Worm (Caenorhabditis elegans) whole organism, late embryonic: ENCODE data around the gene T03D8.6.

ENCODE experiments used
- C38D4.7 ChIP-seq: fragments of 200-800 bp; sonication (Bioruptor generic); optimal IDR thresholded peaks from 2 replicates; lab custom pipeline; 2018; ENCODE audit warnings: mild to moderate bottlenecking, missing genetic modification characterization, moderate library complexity, missing compliant biosample characterization
- T23F11.4 ChIP-seq: fragments of 200-800 bp; sonication (Bioruptor generic); optimal IDR thresholded peaks from 2 replicates; lab custom pipeline; 2018; ENCODE audit warnings: mild to moderate bottlenecking, missing genetic modification characterization, missing compliant biosample characterization
- ahr-1 ChIP-seq: sonication (generic microtip); optimal IDR thresholded peaks from 2 replicates; lab custom pipeline; 2016; ENCODE audit warnings: missing genetic modification characterization, missing compliant biosample characterization
- ama-1 ChIP-seq: fragments of 150-350 bp; optimal IDR thresholded peaks from 2 replicates; lab custom pipeline; 2014
- ceh-14 ChIP-seq: sonication (generic microtip); optimal IDR thresholded peaks from 2 replicates; lab custom pipeline; 2016; ENCODE audit warnings: missing genotype, missing genetic modification characterization, missing compliant biosample characterization
- ceh-18 ChIP-seq: sonication (generic microtip); optimal IDR thresholded peaks from 2 replicates; lab custom pipeline; 2016; ENCODE audit warnings: missing genetic modification characterization, missing compliant biosample characterization
- ceh-19 ChIP-seq: fragments of 200-800 bp; sonication (Bioruptor generic); optimal IDR thresholded peaks from 2 replicates; lab custom pipeline; 2018; ENCODE audit warnings: mild to moderate bottlenecking, missing genetic modification characterization, missing compliant biosample characterization
- ceh-2 ChIP-seq: sonication (generic microtip); optimal IDR thresholded peaks from 2 replicates; lab custom pipeline; 2016; ENCODE audit warnings: missing genotype, missing genetic modification characterization, missing compliant biosample characterization
- ceh-24 ChIP-seq: sonication (generic microtip); optimal IDR thresholded peaks from 2 replicates; lab custom pipeline; 2016; ENCODE audit warnings: mild to moderate bottlenecking, missing genetic modification characterization, missing compliant biosample characterization
- ceh-30 ChIP-seq: fragments of 150-350 bp; optimal IDR thresholded peaks from 2 replicates; lab custom pipeline; 2014; ENCODE audit warnings: missing biosample characterization, missing genetic modification characterization
- ceh-31 ChIP-seq: sonication (generic microtip); optimal IDR thresholded peaks from 2 replicates; lab custom pipeline; 2016; ENCODE audit warnings: missing genetic modification characterization, missing compliant biosample characterization
- ceh-45 ChIP-seq: fragments of 200-800 bp; sonication (Bioruptor generic); IDR thresholded peaks from 2 replicates; pipeline ENCODE4 v1.3.6; 2022; ENCODE audit warnings: missing genetic modification reagents, missing genetic modification characterization, missing compliant biosample characterization
- ceh-6 ChIP-seq: fragments of 200-800 bp; sonication (Bioruptor generic); optimal IDR thresholded peaks from 2 replicates; lab custom pipeline; 2018; ENCODE audit warnings: mild to moderate bottlenecking, missing genetic modification characterization, missing compliant biosample characterization
- ceh-9 ChIP-seq: sonication (generic microtip); optimal IDR thresholded peaks from 2 replicates; lab custom pipeline; 2016; ENCODE audit warnings: mild to moderate bottlenecking, missing genetic modification characterization, inconsistent platforms, missing compliant biosample characterization
- che-1 ChIP-seq: sonication (generic microtip); optimal IDR thresholded peaks from 2 replicates; lab custom pipeline; 2016; ENCODE audit warnings: mild to moderate bottlenecking, missing genetic modification characterization, missing compliant biosample characterization
- dve-1 ChIP-seq: sonication (generic microtip); optimal IDR thresholded peaks from 2 replicates; lab custom pipeline; 2017; ENCODE audit warnings: antibody characterized with exemption, mild to moderate bottlenecking, missing genetic modification characterization, missing compliant biosample characterization
- eyg-1 ChIP-seq: sonication (generic microtip); optimal IDR thresholded peaks from 2 replicates; lab custom pipeline; 2016; ENCODE audit warnings: missing genotype, missing genetic modification characterization, missing compliant biosample characterization
- fax-1 ChIP-seq: sonication (generic microtip); optimal IDR thresholded peaks from 2 replicates; lab custom pipeline; 2016; ENCODE audit warnings: missing genotype, missing genetic modification characterization, missing compliant biosample characterization
- fkh-10 ChIP-seq: fragments of 150-350 bp; optimal IDR thresholded peaks from 2 replicates; lab custom pipeline; 2014; ENCODE audit warnings: missing biosample characterization, missing genetic modification reagents, missing genetic modification characterization
- fkh-6 ChIP-seq: sonication (generic microtip); optimal IDR thresholded peaks from 2 replicates; lab custom pipeline; 2016; ENCODE audit warnings: missing genetic modification characterization, missing compliant biosample characterization
- gmeb-2 ChIP-seq: sonication (generic microtip); optimal IDR thresholded peaks from 2 replicates; lab custom pipeline; 2016; ENCODE audit warnings: missing genetic modification characterization, inconsistent platforms, missing compliant biosample characterization
- hlh-13 ChIP-seq: fragments of 200-800 bp; sonication (Bioruptor generic); optimal IDR thresholded peaks from 2 replicates; lab custom pipeline; 2018; ENCODE audit warnings: mild to moderate bottlenecking, missing genetic modification characterization, missing compliant biosample characterization
- hlh-15 ChIP-seq: sonication (generic microtip); optimal IDR thresholded peaks from 2 replicates; lab custom pipeline; 2016; ENCODE audit warnings: missing genetic modification characterization, missing compliant biosample characterization
- hlh-30 ChIP-seq: sonication (generic microtip); optimal IDR thresholded peaks from 2 replicates; lab custom pipeline; 2017; ENCODE audit warnings: antibody characterized with exemption, missing genetic modification characterization, missing compliant biosample characterization; ENCODE audit not compliant: insufficient read depth
- hlh-6 ChIP-seq: sonication (generic microtip); optimal IDR thresholded peaks from 2 replicates; lab custom pipeline; 2016; ENCODE audit warnings: missing genotype, missing genetic modification characterization, missing compliant biosample characterization
- hlh-8 ChIP-seq: sonication (generic microtip); optimal IDR thresholded peaks from 2 replicates; lab custom pipeline; 2016; ENCODE audit warnings: missing genotype, missing genetic modification characterization, missing compliant biosample characterization
- lim-6 ChIP-seq: sonication (generic microtip); optimal IDR thresholded peaks from 2 replicates; lab custom pipeline; 2016; ENCODE audit warnings: missing genetic modification characterization, missing compliant biosample characterization
- lin-11 ChIP-seq: fragments of 200-800 bp; sonication (Bioruptor generic); optimal IDR thresholded peaks from 2 replicates; lab custom pipeline; 2018; ENCODE audit warnings: mild to moderate bottlenecking, missing genetic modification characterization, missing compliant biosample characterization
- mec-3 ChIP-seq: sonication (generic microtip); optimal IDR thresholded peaks from 2 replicates; lab custom pipeline; 2016; ENCODE audit warnings: borderline replicate concordance, missing genetic modification characterization, missing compliant biosample characterization
- nfya-1 ChIP-seq: sonication (generic microtip); optimal IDR thresholded peaks from 2 replicates; lab custom pipeline; 2017; ENCODE audit warnings: missing genetic modification characterization, mild to moderate bottlenecking, missing compliant biosample characterization, antibody characterized with exemption, moderate library complexity
- nhr-11 ChIP-seq: fragments of 150-350 bp; optimal IDR thresholded peaks from 2 replicates; lab custom pipeline; 2014; ENCODE audit warnings: missing biosample characterization, missing genetic modification characterization
- nhr-232 ChIP-seq: sonication (generic microtip); optimal IDR thresholded peaks from 2 replicates; lab custom pipeline; 2016; ENCODE audit warnings: missing genetic modification characterization, missing compliant biosample characterization
- odd-2 ChIP-seq: sonication (generic microtip); optimal IDR thresholded peaks from 2 replicates; lab custom pipeline; 2017; ENCODE audit warnings: antibody characterized with exemption, mild to moderate bottlenecking, missing genetic modification characterization, missing compliant biosample characterization
- pat-9 ChIP-seq: fragments of 200-800 bp; sonication (Bioruptor generic); optimal IDR thresholded peaks from 2 replicates; lab custom pipeline; 2018; ENCODE audit warnings: mild to moderate bottlenecking, missing genetic modification characterization, moderate library complexity, missing compliant biosample characterization
- pax-1 ChIP-seq: fragments of 150-350 bp; optimal IDR thresholded peaks from 2 replicates; lab custom pipeline; 2014; ENCODE audit warnings: missing biosample characterization, missing genetic modification characterization
- pqm-1 ChIP-seq: sonication (generic microtip); optimal IDR thresholded peaks from 2 replicates; lab custom pipeline; 2016; ENCODE audit warnings: missing genetic modification characterization, missing compliant biosample characterization
- pros-1 ChIP-seq: fragments of 150-350 bp; optimal IDR thresholded peaks from 2 replicates; lab custom pipeline; 2014; ENCODE audit warnings: missing biosample characterization, missing genetic modification reagents, missing genetic modification characterization
- ref-2 ChIP-seq: sonication (generic microtip); optimal IDR thresholded peaks from 2 replicates; lab custom pipeline; 2016; ENCODE audit warnings: missing genetic modification characterization, missing compliant biosample characterization
- sdc-2 ChIP-seq: sonication (generic microtip); optimal IDR thresholded peaks from 2 replicates; lab custom pipeline; 2016; ENCODE audit warnings: missing genotype, missing genetic modification characterization, missing compliant biosample characterization
- sox-4 ChIP-seq: sonication (generic microtip); optimal IDR thresholded peaks from 2 replicates; lab custom pipeline; 2017; ENCODE audit warnings: mild to moderate bottlenecking, missing genetic modification characterization, inconsistent platforms, missing compliant biosample characterization
- syd-9 ChIP-seq: sonication (generic microtip); optimal IDR thresholded peaks from 2 replicates; lab custom pipeline; 2016; ENCODE audit warnings: mild to moderate bottlenecking, missing genetic modification characterization, moderate library complexity, missing compliant biosample characterization
- tbx-2 ChIP-seq: sonication (generic microtip); optimal IDR thresholded peaks from 2 replicates; lab custom pipeline; 2016; ENCODE audit warnings: missing genetic modification characterization, missing compliant biosample characterization
- unc-55 ChIP-seq: sonication (generic microtip); optimal IDR thresholded peaks from 2 replicates; lab custom pipeline; 2017; ENCODE audit warnings: missing biosample characterization, missing genetic modification reagents, missing genetic modification characterization
- unc-86 ChIP-seq: sonication (generic microtip); optimal IDR thresholded peaks from 2 replicates; lab custom pipeline; 2016; ENCODE audit warnings: missing genetic modification characterization, missing compliant biosample characterization
- zip-5 ChIP-seq: sonication (generic microtip); optimal IDR thresholded peaks from 2 replicates; lab custom pipeline; 2016; ENCODE audit warnings: missing genetic modification characterization, missing compliant biosample characterization

The T03D8.6 gene

DNA sequence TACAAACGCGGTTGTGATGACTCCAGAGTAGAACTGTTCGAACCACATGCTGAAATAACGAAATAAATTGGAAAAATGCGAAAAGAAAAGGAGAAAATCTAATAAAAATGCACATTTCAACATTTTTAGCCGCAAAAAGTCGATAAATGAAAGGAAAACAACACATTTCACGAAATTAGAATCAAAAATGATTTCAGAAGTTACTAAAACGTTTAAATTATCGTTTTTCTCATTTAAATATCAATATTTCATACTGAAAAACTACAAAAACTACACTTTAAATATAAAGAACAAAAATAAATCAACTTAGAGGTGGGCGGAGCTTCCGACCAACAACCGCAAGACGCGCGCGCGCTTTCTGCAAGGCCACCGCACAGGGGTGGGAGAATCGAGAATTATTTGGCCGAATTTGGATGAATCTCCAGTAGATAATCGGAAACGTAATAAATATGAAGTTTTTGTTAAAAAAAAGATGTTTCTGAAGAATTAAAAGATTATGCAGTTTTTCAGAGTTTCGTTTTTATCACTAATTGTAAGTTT is 31.8 kb upstream of the T03D8.6 start, which contains the start of gene ndua-1 (continued):
- no peak for TF ChIP-seq hlh-8 (tag; lab: Kevin White, UChicago)
- TF ChIP-seq ceh-9: no peak
- TF ChIP-seq ceh-19: no peak
- no peak for TF ChIP-seq nhr-11 (tag; lab: Kevin White, UChicago)
- no peak for TF ChIP-seq hlh-6 (tag; lab: Kevin White, UChicago)
- TF ChIP-seq fkh-6: no peak
- TF ChIP-seq ref-2 (tag; lab: Kevin White, UChicago): peak; percentile 13
- TF ChIP-seq, all 69 proteins: peak for 10

ce11 chrV:20850580-20850979 is 30.4 kb upstream of the T03D8.6 start, which contains the start of gene clec-264:
Gene clec-264, minus strand, starts transcription at chrV:20850701.
- no peak for TF ChIP-seq pax-1 (tag; lab: Kevin White, UChicago)
- TF ChIP-seq nhr-11 (tag; lab: Kevin White, UChicago): no peak
- no peak for TF ChIP-seq zip-5
- peak; percentile 77 for TF ChIP-seq unc-55
- TF ChIP-seq syd-9: no peak
- TF ChIP-seq ceh-14 (tag; lab: Kevin White, UChicago): no peak
- no peak for TF ChIP-seq gmeb-2 (tag; lab: Kevin White, UChicago)
- TF ChIP-seq unc-86 (tag; lab: Kevin White, UChicago): no peak

- TF ChIP-seq ama-1 (lab: Kevin White, UChicago) (peak; percentile 27), ceh-30 (tag; lab: Kevin White, UChicago) (no peak)
These were observed 27.7 kb upstream of the T03D8.6 start for ce11 chrV:20847743-20848229.

ce11 chrV:20845524-20846208 is 25.5 kb upstream of the T03D8.6 start, which contains the start of the genes F31D4.2 and fkb-6:
Gene F31D4.2, minus strand, starts transcription at chrV:20845546.
Gene fkb-6, plus strand, starts transcription at chrV:20846158.
- no peak for TF ChIP-seq sox-4 (tag; lab: Kevin White, UChicago)
- no peak for TF ChIP-seq ceh-45 (GFP tag; lab: Robert Waterston, UW)
- TF ChIP-seq lin-11: no peak
- TF ChIP-seq C38D4.7 (GFP tag; lab: Kevin White, UChicago): no peak
- TF ChIP-seq ceh-9: no peak
- TF ChIP-seq nfya-1 (tag; lab: Kevin White, UChicago): peak; percentile 81
- TF ChIP-seq ceh-18 (tag; lab: Kevin White, UChicago): no peak
- TF ChIP-seq unc-86 (tag; lab: Kevin White, UChicago): peak; percentile 3
- peak; percentile 53 for TF ChIP-seq tbx-2 (tag; lab: Kevin White, UChicago)
- no peak for TF ChIP-seq ceh-2
- TF ChIP-seq fax-1: no peak
- no peak for TF ChIP-seq ref-2 (tag; lab: Kevin White, UChicago)
- TF ChIP-seq mec-3 (tag; lab: Kevin White, UChicago): no peak
- no peak for TF ChIP-seq ahr-1 (tag; lab: Kevin White, UChicago)
- TF ChIP-seq nhr-232 (tag; lab: Kevin White, UChicago): no peak
- TF ChIP-seq T23F11.4: no peak
- TF ChIP-seq lim-6: no peak
- no peak for TF ChIP-seq eyg-1 (tag; lab: Kevin White, UChicago)
- no peak for TF ChIP-seq hlh-6 (tag; lab: Kevin White, UChicago)
- TF ChIP-seq ceh-19: no peak
- TF ChIP-seq dve-1: peak; percentile 42
- TF ChIP-seq pqm-1 (tag; lab: Kevin White, UChicago): no peak
- TF ChIP-seq sdc-2 (tag; lab: Kevin White, UChicago): no peak
- no peak for TF ChIP-seq odd-2 (tag; lab: Kevin White, UChicago)
- TF ChIP-seq hlh-13 (GFP tag; lab: Kevin White, UChicago): no peak
- TF ChIP-seq ceh-30 (tag; lab: Kevin White, UChicago): no peak
- no peak for TF ChIP-seq che-1 (tag; lab: Kevin White, UChicago)
- no peak for TF ChIP-seq syd-9
- TF ChIP-seq gmeb-2 (tag; lab: Kevin White, UChicago): no peak
- no peak for TF ChIP-seq hlh-15 (tag; lab: Kevin White, UChicago)
- TF ChIP-seq hlh-30 (tag; lab: Kevin White, UChicago): peak; percentile 22
- TF ChIP-seq ceh-24 (tag; lab: Kevin White, UChicago): no peak
- TF ChIP-seq pros-1: no peak
- TF ChIP-seq pat-9 (tag; lab: Kevin White, UChicago): no peak
- TF ChIP-seq ceh-6: no peak
- peak; percentile 9 for TF ChIP-seq ceh-31 (tag; lab: Kevin White, UChicago)
- no peak for TF ChIP-seq fkh-10 (GFP tag; lab: Kevin White, UChicago)
